Fruit fly (Drosophila melanogaster) whole organism, embryonic: Measurements from ENCODE around the gene TRAM.

ENCODE experiments used
- Asciz ChIP-seq: fragments of 200-800 bp; sonication (Bioruptor generic); optimal IDR thresholded peaks from 2 replicates; lab custom pipeline; 2017; ENCODE audit warnings: missing biosample characterization, mild to moderate bottlenecking, missing genetic modification characterization, missing genetic modification reagents
- Atf3 ChIP-seq: fragments of 200-800 bp; sonication (Bioruptor generic); optimal IDR thresholded peaks from 3 replicates; lab custom pipeline; 2016; ENCODE audit warnings: missing biosample characterization, missing genetic modification characterization
- B-H1 ChIP-seq: fragments of 200-800 bp; sonication (Bioruptor generic); IDR thresholded peaks from 3 replicates; pipeline ENCODE4 v1.3.6; 2022; ENCODE audit warnings: missing biosample characterization, missing genetic modification characterization
- Blimp-1 ChIP-seq: fragments of 200-800 bp; sonication (Bioruptor generic); optimal IDR thresholded peaks from 3 replicates; lab custom pipeline; 2018; ENCODE audit warnings: missing biosample characterization, missing genetic modification characterization, mild to moderate bottlenecking, moderate library complexity, missing genetic modification reagents
- CG10366 ChIP-seq: fragments of 200-800 bp; sonication (Bioruptor generic); IDR thresholded peaks from 2 replicates; pipeline ENCODE4 v1.3.6; 2022; ENCODE audit warnings: missing biosample characterization, missing genetic modification characterization
- CG11696 ChIP-seq: fragments of 200-800 bp; sonication (Bioruptor generic); IDR thresholded peaks from 2 replicates; pipeline ENCODE4 v1.3.6; 2022; ENCODE audit warnings: missing biosample characterization, missing genetic modification characterization
- CG11723 ChIP-seq: fragments of 200-800 bp; sonication (Bioruptor generic); optimal IDR thresholded peaks from 2 replicates; lab custom pipeline; 2017; ENCODE audit warnings: missing biosample characterization, mild to moderate bottlenecking, missing genetic modification characterization
- CG12104 ChIP-seq: fragments of 200-800 bp; sonication (Bioruptor generic); optimal IDR thresholded peaks from 3 replicates; lab custom pipeline; 2016; ENCODE audit warnings: missing biosample characterization, missing genetic modification characterization
- CG12659 ChIP-seq: fragments of 200-800 bp; sonication (Bioruptor generic); optimal IDR thresholded peaks from 3 replicates; lab custom pipeline; 2017; ENCODE audit warnings: mild to moderate bottlenecking, missing biosample characterization, missing genetic modification reagents, missing genetic modification characterization
- CG12942 ChIP-seq: fragments of 200-800 bp; sonication (Bioruptor generic); optimal IDR thresholded peaks from 3 replicates; lab custom pipeline; 2016; ENCODE audit warnings: missing biosample characterization, missing genetic modification characterization
- CG13123 ChIP-seq: fragments of 200-800 bp; sonication (Bioruptor generic); optimal IDR thresholded peaks from 2 replicates; lab custom pipeline; 2016; ENCODE audit warnings: missing biosample characterization, missing genetic modification characterization
- CG13624 ChIP-seq: fragments of 200-800 bp; sonication (Bioruptor generic); optimal IDR thresholded peaks from 2 replicates; lab custom pipeline; 2016; ENCODE audit warnings: missing biosample characterization, missing genetic modification characterization
- CG15269 ChIP-seq: fragments of 200-800 bp; sonication (Bioruptor generic); optimal IDR thresholded peaks from 2 replicates; lab custom pipeline; 2018; ENCODE audit warnings: missing biosample characterization, mild to moderate bottlenecking, missing genetic modification characterization, moderate library complexity
- CG2202 ChIP-seq: fragments of 200-800 bp; sonication (Bioruptor generic); optimal IDR thresholded peaks from 2 replicates; lab custom pipeline; 2018; ENCODE audit warnings: missing biosample characterization, mild to moderate bottlenecking, missing genetic modification characterization
- CG2712 ChIP-seq: fragments of 200-800 bp; optimal IDR thresholded peaks from 3 replicates; lab custom pipeline; 2019; ENCODE audit warnings: missing biosample characterization, mild to moderate bottlenecking, missing genetic modification characterization, moderate library complexity
- CG2889 ChIP-seq: fragments of 200-800 bp; sonication (Bioruptor generic); IDR thresholded peaks from 3 replicates; pipeline ENCODE4 v1.3.6; 2022; ENCODE audit warnings: missing biosample characterization, missing genetic modification characterization
- CG31365 ChIP-seq: fragments of 200-800 bp; sonication (Bioruptor generic); optimal IDR thresholded peaks from 2 replicates; lab custom pipeline; 2018; ENCODE audit warnings: missing biosample characterization, mild to moderate bottlenecking, missing genetic modification characterization
- CG3407 ChIP-seq: fragments of 200-800 bp; sonication (Bioruptor generic); optimal IDR thresholded peaks from 2 replicates; lab custom pipeline; 2018; ENCODE audit warnings: missing biosample characterization, mild to moderate bottlenecking, missing genetic modification characterization
- CG42726 ChIP-seq: fragments of 200-800 bp; sonication (Bioruptor generic); IDR thresholded peaks from 2 replicates; pipeline ENCODE4 v1.3.6; 2022; ENCODE audit warnings: missing biosample characterization, missing genetic modification characterization; ENCODE audit not compliant: partially characterized antibody
- CG6175 ChIP-seq: fragments of 200-800 bp; sonication (Bioruptor generic); IDR thresholded peaks from 3 replicates; pipeline ENCODE4 v1.3.6; 2022; ENCODE audit warnings: missing biosample characterization, missing genetic modification characterization
- CG6683 ChIP-seq: fragments of 200-800 bp; sonication (Bioruptor generic); optimal IDR thresholded peaks from 2 replicates; lab custom pipeline; 2017; ENCODE audit warnings: missing biosample characterization, mild to moderate bottlenecking, missing genetic modification characterization, missing genetic modification reagents
- CG9437 ChIP-seq: fragments of 200-800 bp; sonication (Bioruptor generic); optimal IDR thresholded peaks from 2 replicates; lab custom pipeline; 2018; ENCODE audit warnings: missing biosample characterization, mild to moderate bottlenecking, missing genetic modification characterization
- CTCF ChIP-seq: fragments of 200-800 bp; sonication (Bioruptor generic); optimal IDR thresholded peaks from 2 replicates; lab custom pipeline; 2017; ENCODE audit warnings: missing biosample characterization, mild to moderate bottlenecking, missing genetic modification characterization, moderate library complexity
- Deaf1 ChIP-seq: fragments of 200-800 bp; optimal IDR thresholded peaks from 3 replicates; lab custom pipeline; 2019; ENCODE audit warnings: missing biosample characterization, mild to moderate bottlenecking, missing genetic modification characterization, moderate library complexity
- ERR ChIP-seq: fragments of 200-800 bp; sonication (Bioruptor generic); optimal IDR thresholded peaks from 2 replicates; lab custom pipeline; 2016; ENCODE audit warnings: missing biosample characterization, missing genetic modification characterization
- Ets65A ChIP-seq: fragments of 200-800 bp; sonication (Bioruptor generic); peaks from one replicate; lab custom pipeline; 2016; ENCODE audit warnings: missing biosample characterization, missing genetic modification characterization
- Ets97D ChIP-seq: fragments of 200-800 bp; sonication (Bioruptor generic); optimal IDR thresholded peaks from 3 replicates; lab custom pipeline; 2016; ENCODE audit warnings: missing biosample characterization, missing genetic modification characterization
- GATAe ChIP-seq: fragments of 200-800 bp; sonication (Bioruptor generic); conservative IDR thresholded peaks from 2 replicates; pipeline ENCODE4 v1.3.6; 2022; ENCODE audit warnings: missing biosample characterization, missing genetic modification characterization
- Kr ChIP-seq: fragments of 200-800 bp; sonication (Bioruptor generic); optimal IDR thresholded peaks from 2 replicates; lab custom pipeline; 2017; ENCODE audit warnings: missing biosample characterization, mild to moderate bottlenecking, missing genetic modification characterization
- Med ChIP-seq: fragments of 200-800 bp; sonication (Bioruptor generic); peaks from one replicate; lab custom pipeline; 2016; ENCODE audit warnings: missing biosample characterization, missing genetic modification characterization, mild to moderate bottlenecking, inconsistent platforms, moderate library complexity
- Neu2 ChIP-seq: fragments of 200-800 bp; sonication (Bioruptor generic); optimal IDR thresholded peaks from 3 replicates; lab custom pipeline; 2016; ENCODE audit warnings: missing biosample characterization, missing genetic modification characterization, borderline replicate concordance
- Nf-YA ChIP-seq: fragments of 200-800 bp; sonication (Bioruptor generic); IDR thresholded peaks from 2 replicates; pipeline ENCODE4 v1.3.6; 2022; ENCODE audit warnings: missing biosample characterization, missing genetic modification characterization
- Oaz ChIP-seq: fragments of 200-800 bp; sonication (Bioruptor generic); IDR thresholded peaks from 2 replicates; pipeline ENCODE4 v1.3.6; 2022; ENCODE audit warnings: missing biosample characterization, missing genetic modification characterization
- Poxn ChIP-seq: fragments of 200-800 bp; sonication (Bioruptor generic); IDR thresholded peaks from 2 replicates; pipeline ENCODE4 v1.3.6; 2022; ENCODE audit warnings: missing biosample characterization, missing genetic modification characterization
- Ptx1 ChIP-seq: fragments of 200-800 bp; sonication (Bioruptor generic); IDR thresholded peaks from 2 replicates; pipeline ENCODE4 v1.3.6; 2022; ENCODE audit warnings: missing biosample characterization, missing genetic modification characterization
- Rx ChIP-seq: fragments of 200-800 bp; sonication (Bioruptor generic); IDR thresholded peaks from 2 replicates; pipeline ENCODE4 v1.3.6; 2022; ENCODE audit warnings: missing biosample characterization, missing genetic modification characterization
- Sox100B ChIP-seq: fragments of 200-800 bp; sonication (Bioruptor generic); optimal IDR thresholded peaks from 3 replicates; lab custom pipeline; 2018; ENCODE audit warnings: missing biosample characterization, mild to moderate bottlenecking, missing genetic modification characterization
- ase ChIP-seq: fragments of 200-800 bp; sonication (Bioruptor generic); IDR thresholded peaks from 3 replicates; pipeline ENCODE4 v1.3.6; 2022; ENCODE audit warnings: missing biosample characterization, missing genetic modification characterization
- br ChIP-seq: fragments of >200 bp; optimal IDR thresholded peaks from 2 replicates; lab custom pipeline; 2017
- bsh ChIP-seq, 2 experiments: fragments of 200-800 bp; sonication (Bioruptor generic); optimal IDR thresholded peaks; 2 replicates each; lab custom pipeline; 2017 to 2018; ENCODE audit warnings: mild to moderate bottlenecking in 2 of 2, missing biosample characterization in 2 of 2, missing genetic modification characterization in 2 of 2, moderate library complexity in 1 of 2
- chinmo ChIP-seq: fragments of 200-800 bp; sonication (Bioruptor generic); IDR thresholded peaks from 4 replicates; pipeline ENCODE4 v1.3.6; 2022; ENCODE audit warnings: missing biosample characterization, missing genetic modification characterization; ENCODE audit not compliant: partially characterized antibody
- chn ChIP-seq: fragments of 200-800 bp; sonication (Bioruptor generic); optimal IDR thresholded peaks from 2 replicates; lab custom pipeline; 2016; ENCODE audit warnings: missing biosample characterization, missing genetic modification characterization
- crol ChIP-seq: fragments of 200-800 bp; sonication (Bioruptor generic); IDR thresholded peaks from 2 replicates; pipeline ENCODE4 v1.3.6; 2022; ENCODE audit warnings: missing biosample characterization, missing genetic modification characterization
- emc ChIP-seq: fragments of 200-800 bp; sonication (Bioruptor generic); optimal IDR thresholded peaks from 2 replicates; lab custom pipeline; 2016; ENCODE audit warnings: missing biosample characterization, missing genetic modification characterization
- ems ChIP-seq: fragments of 200-800 bp; sonication (Bioruptor generic); optimal IDR thresholded peaks from 3 replicates; lab custom pipeline; 2016; ENCODE audit warnings: missing biosample characterization, missing genetic modification characterization
- hbn ChIP-seq: fragments of 200-800 bp; sonication (Bioruptor generic); IDR thresholded peaks from 2 replicates; pipeline ENCODE4 v1.3.6; 2022; ENCODE audit warnings: missing biosample characterization, missing genetic modification characterization; ENCODE audit not compliant: partially characterized antibody
- mirr ChIP-seq: fragments of 200-800 bp; sonication (Bioruptor generic); optimal IDR thresholded peaks from 3 replicates; lab custom pipeline; 2018; ENCODE audit warnings: missing biosample characterization, mild to moderate bottlenecking, missing genetic modification characterization
- mld ChIP-seq: fragments of 200-800 bp; sonication (Bioruptor generic); IDR thresholded peaks from 3 replicates; pipeline ENCODE4 v1.3.6; 2022; ENCODE audit warnings: missing biosample characterization, missing genetic modification characterization; ENCODE audit not compliant: partially characterized antibody
- ranshi ChIP-seq: fragments of 200-800 bp; sonication (Bioruptor generic); IDR thresholded peaks from 2 replicates; pipeline ENCODE4 v1.3.6; 2022; ENCODE audit warnings: missing biosample characterization, missing genetic modification characterization
- tgo ChIP-seq: fragments of 200-800 bp; sonication (Bioruptor generic); IDR thresholded peaks from 3 replicates; pipeline ENCODE4 v1.3.6; 2022; ENCODE audit warnings: missing biosample characterization, missing genetic modification characterization
- zen ChIP-seq: fragments of 200-800 bp; sonication (Bioruptor generic); optimal IDR thresholded peaks from 3 replicates; lab custom pipeline; 2018; ENCODE audit warnings: missing biosample characterization, mild to moderate bottlenecking, missing genetic modification characterization, moderate library complexity

The TRAM gene

dm6 chrX:900725-901345 lies 34.2 kb upstream of the TRAM start (continued):
- TF ChIP-seq chinmo (GFP tag; lab: Robert Waterston, UW) (0 out of 4 replicates have a peak, but pooled peaks have one; percentile 52), Ptx1 (GFP tag; lab: Robert Waterston, UW) (peak; percentile 89), br (lab: Kevin White, UChicago) (no peak), CG10366 (peak; percentile 75), emc (GFP tag; lab: Kevin White, UChicago) (peak; percentile 48), CTCF (peak; percentile 15), Oaz (GFP tag; lab: Robert Waterston, UW) (peak; percentile 66), ranshi (GFP tag; lab: Robert Waterston, UW) (peak; percentile 76), Blimp-1 (GFP tag; lab: Kevin White, UChicago) (peak; percentile 75), CG12104 (no peak), CG12659 (GFP tag; lab: Kevin White, UChicago) (peak; percentile 71), CG2889 (GFP tag; lab: Robert Waterston, UW) (0 out of 3 replicates have a peak, but pooled peaks have one; percentile 20), CG6683 (GFP tag; lab: Kevin White, UChicago) (peak; percentile 36), Deaf1 (tag; lab: Kevin White, UChicago) (peak; percentile 43), CG12942 (GFP tag; lab: Kevin White, UChicago) (peak; percentile 76), ase (GFP tag; lab: Robert Waterston, UW) (peak; percentile 52; the same call in 1 of the 3 replicates), CG13624 (peak; percentile 68), Kr (GFP tag; lab: Kevin White, UChicago) (no peak), CG2202 (tag; lab: Kevin White, UChicago) (peak; percentile 44), CG2712 (tag; lab: Kevin White, UChicago) (peak; percentile 83), tgo (GFP tag; lab: Robert Waterston, UW) (peak; percentile 84), CG42726 (GFP tag; lab: Robert Waterston, UW) (no peak), CG31365 (tag; lab: Kevin White, UChicago) (peak; percentile 47), Poxn (GFP tag; lab: Robert Waterston, UW) (0 out of 2 replicates have a peak, but pooled peaks have one; percentile 23), Sox100B (peak; percentile 54), Nf-YA (GFP tag; lab: Robert Waterston, UW) (peak; percentile 48), Neu2 (GFP tag; lab: Kevin White, UChicago) (no peak), Rx (GFP tag; lab: Robert Waterston, UW) (peak; percentile 60), bsh (GFP tag; optimal IDR thresholded peaks at IDR 0.05; lab: Kevin White, UChicago) (peak; percentile 79 to 83), CG9437 (GFP tag; lab: Kevin White, UChicago) (peak; percentile 45), Asciz (peak; percentile 45), chn (GFP tag; lab: Kevin White, UChicago) (peak; percentile 78), CG6175 (GFP tag; lab: Robert Waterston, UW) (peak; percentile 29; the same call in 1 of the 3 replicates), hbn (GFP tag; lab: Robert Waterston, UW) (no peak), mirr (GFP tag; lab: Kevin White, UChicago) (peak; percentile 51), Ets97D (GFP tag; lab: Kevin White, UChicago) (peak; percentile 38), Med (GFP tag; lab: Kevin White, UChicago) (peak; percentile 98), Atf3 (GFP tag; lab: Kevin White, UChicago) (peak; percentile 60), Ets65A (peak; percentile 98), CG13123 (peak; percentile 39), mld (no peak), ems (GFP tag; lab: Kevin White, UChicago) (peak; percentile 65), CG11723 (peak; percentile 60), crol (GFP tag; lab: Robert Waterston, UW) (no peak), CG11696 (peak; percentile 64), zen (tag; lab: Kevin White, UChicago) (peak; percentile 52), CG15269 (tag; lab: Kevin White, UChicago) (peak; percentile 86), CG3407 (GFP tag; lab: Kevin White, UChicago) (peak; percentile 48), GATAe (no peak; the same call in 1 of the 2 replicates), B-H1 (GFP tag; lab: Robert Waterston, UW) (peak; percentile 60), ERR (GFP tag; lab: Kevin White, UChicago) (peak; percentile 69)
